Worm (Caenorhabditis elegans) whole organism, L4 larva: ENCODE data around the gene dnj-22.
A peak's percentile ranks its signal among the peaks of the same experiment; 100 is the strongest.

Source experiments
- F10B5.3 ChIP-seq: sonication (generic microtip); optimal IDR thresholded peaks from 2 replicates; lab custom pipeline; 2016; ENCODE audit warnings: mild to moderate bottlenecking, missing genetic modification characterization, missing compliant biosample characterization
- F26F4.8 ChIP-seq: fragments of 200-800 bp; sonication (Bioruptor generic); conservative IDR thresholded peaks from 2 replicates; pipeline ENCODE4 v1.3.6; 2022; ENCODE audit warnings: missing genetic modification characterization, missing compliant biosample characterization
- F37D6.2 ChIP-seq: sonication (generic microtip); optimal IDR thresholded peaks from 2 replicates; lab custom pipeline; 2016; ENCODE audit warnings: mild to moderate bottlenecking, missing genetic modification characterization, missing compliant biosample characterization
- T20F7.1 ChIP-seq: fragments of 200-800 bp; sonication (Bioruptor generic); optimal IDR thresholded peaks from 2 replicates; lab custom pipeline; 2018; ENCODE audit warnings: mild to moderate bottlenecking, missing genetic modification characterization, missing compliant biosample characterization
- Y105C5A.15 ChIP-seq: fragments of 200-800 bp; sonication (Bioruptor generic); IDR thresholded peaks from 2 replicates; pipeline ENCODE4 v1.3.6; 2022; ENCODE audit warnings: missing genetic modification characterization, missing compliant biosample characterization
- ZK546.5 ChIP-seq, 2 experiments: sonication (generic microtip); optimal IDR thresholded peaks; 2 replicates each; lab custom pipeline; 2017; ENCODE audit warnings: missing biosample characterization in 2 of 2, missing genetic modification characterization in 2 of 2
- aha-1 ChIP-seq: fragments of 150-350 bp; peaks from one replicate; lab custom pipeline; 2014; ENCODE audit warnings: missing biosample characterization, missing genetic modification characterization
- arid-1 ChIP-seq: fragments of 200-800 bp; sonication (Bioruptor generic); conservative IDR thresholded peaks from 2 replicates; pipeline ENCODE4 v1.3.6; 2022; ENCODE audit warnings: missing genetic modification reagents, missing genetic modification characterization, missing compliant biosample characterization
- ceh-28 ChIP-seq: fragments of 150-350 bp; optimal IDR thresholded peaks from 2 replicates; lab custom pipeline; 2014; ENCODE audit warnings: missing biosample characterization, missing genetic modification reagents, missing genetic modification characterization
- ceh-32 ChIP-seq: sonication (generic microtip); optimal IDR thresholded peaks from 2 replicates; lab custom pipeline; 2016; ENCODE audit warnings: mild to moderate bottlenecking, missing genetic modification characterization, missing compliant biosample characterization; ENCODE audit not compliant: poor library complexity
- ceh-62 ChIP-seq: sonication (generic microtip); optimal IDR thresholded peaks from 2 replicates; lab custom pipeline; 2017; ENCODE audit warnings: missing biosample characterization, missing genetic modification characterization
- ceh-82 ChIP-seq: sonication (generic microtip); optimal IDR thresholded peaks from 2 replicates; lab custom pipeline; 2017; ENCODE audit warnings: missing biosample characterization, missing genetic modification characterization
- ces-1 ChIP-seq: fragments of 150-350 bp; sonication (generic microtip); optimal IDR thresholded peaks from 4 replicates; lab custom pipeline; 2014; ENCODE audit warnings: missing biosample characterization, missing genetic modification reagents, missing genetic modification characterization
- cey-2 ChIP-seq: sonication (generic microtip); optimal IDR thresholded peaks from 3 replicates; lab custom pipeline; 2017; ENCODE audit warnings: missing genetic modification characterization, mild to moderate bottlenecking, missing compliant biosample characterization, antibody characterized with exemption, borderline replicate concordance; ENCODE audit not compliant: insufficient read depth
- ctbp-1 ChIP-seq: fragments of 200-800 bp; sonication (Bioruptor generic); IDR thresholded peaks from 2 replicates; pipeline ENCODE4 v1.3.6; 2022; ENCODE audit warnings: missing genetic modification reagents, missing genetic modification characterization, missing compliant biosample characterization
- daf-19 ChIP-seq: fragments of 200-800 bp; sonication (Bioruptor generic); conservative IDR thresholded peaks from 2 replicates; pipeline ENCODE4 v1.3.6; 2022; ENCODE audit warnings: missing genetic modification characterization, missing compliant biosample characterization
- dmd-9 ChIP-seq: fragments of 200-800 bp; sonication (Bioruptor generic); IDR thresholded peaks from 2 replicates; pipeline ENCODE4 v1.3.6; 2022; ENCODE audit warnings: missing genetic modification reagents, missing genetic modification characterization, missing compliant biosample characterization
- duxl-1 ChIP-seq: sonication (generic microtip); optimal IDR thresholded peaks from 2 replicates; lab custom pipeline; 2016; ENCODE audit warnings: mild to moderate bottlenecking, missing genetic modification characterization, moderate library complexity, missing compliant biosample characterization; ENCODE audit not compliant: poor library complexity
- fkh-10 ChIP-seq: fragments of 150-350 bp; optimal IDR thresholded peaks from 2 replicates; lab custom pipeline; 2014; ENCODE audit warnings: missing biosample characterization, missing genetic modification reagents, missing genetic modification characterization
- hif-1 ChIP-seq, 2 experiments: sonication (generic microtip); optimal IDR thresholded peaks; 2 replicates each; lab custom pipeline; 2016 to 2017; ENCODE audit warnings: missing compliant biosample characterization in 2 of 2, missing genetic modification characterization in 2 of 2, missing genetic modification reagents in 2 of 2, missing genotype in 2 of 2, mild to moderate bottlenecking in 1 of 2
- jun-1 ChIP-seq: fragments of 150-350 bp; optimal IDR thresholded peaks from 2 replicates; lab custom pipeline; 2014; ENCODE audit warnings: missing biosample characterization, missing genetic modification reagents, missing genetic modification characterization
- lin-1 ChIP-seq: fragments of 200-800 bp; sonication (Bioruptor generic); IDR thresholded peaks from 2 replicates; pipeline ENCODE4 v1.3.6; 2022; ENCODE audit warnings: missing genetic modification reagents, missing genetic modification characterization, missing compliant biosample characterization
- lin-29 ChIP-seq: fragments of 200-800 bp; sonication (Bioruptor generic); IDR thresholded peaks from 2 replicates; pipeline ENCODE4 v1.3.6; 2022; ENCODE audit warnings: missing genetic modification reagents, missing genetic modification characterization, missing compliant biosample characterization
- lin-38 ChIP-seq: fragments of 200-800 bp; sonication (Bioruptor generic); IDR thresholded peaks from 2 replicates; pipeline ENCODE4 v1.3.6; 2022; ENCODE audit warnings: missing genetic modification reagents, missing genetic modification characterization, missing compliant biosample characterization
- lsy-2 ChIP-seq, 2 experiments: fragments of 150-350 bp in 1 of 2; sonication (generic microtip) in 1 of 2; optimal IDR thresholded peaks; 2 replicates each; lab custom pipeline; 2014 to 2017; ENCODE audit warnings: missing biosample characterization in 2 of 2, missing genetic modification characterization in 2 of 2
- madf-5 ChIP-seq, 2 experiments: fragments of 200-800 bp; sonication (Bioruptor generic); IDR thresholded peaks; 2 replicates each; pipeline ENCODE4 v1.3.6; 2022; ENCODE audit warnings: missing compliant biosample characterization in 2 of 2, missing genetic modification characterization in 2 of 2
- mdl-1 ChIP-seq, 2 experiments: fragments of 150-350 bp in 1 of 2; sonication (generic microtip) in 1 of 2; optimal IDR thresholded peaks; 2 replicates each; lab custom pipeline; 2014 to 2017; ENCODE audit warnings: missing biosample characterization in 2 of 2, missing genetic modification characterization in 2 of 2
- mdt-29 ChIP-seq: fragments of 200-800 bp; sonication (Bioruptor generic); IDR thresholded peaks from 2 replicates; pipeline ENCODE4 v1.3.6; 2022; ENCODE audit warnings: missing genetic modification reagents, missing genetic modification characterization, missing compliant biosample characterization
- mep-1 ChIP-seq: fragments of 150-350 bp; sonication (generic microtip); optimal IDR thresholded peaks from 3 replicates; lab custom pipeline; 2014; ENCODE audit warnings: missing biosample characterization, missing genetic modification characterization
- nhr-10 ChIP-seq: fragments of 150-350 bp; optimal IDR thresholded peaks from 2 replicates; lab custom pipeline; 2014; ENCODE audit warnings: missing biosample characterization, missing genetic modification characterization
- nhr-111 ChIP-seq: fragments of 200-800 bp; sonication (Bioruptor generic); optimal IDR thresholded peaks from 2 replicates; lab custom pipeline; 2018; ENCODE audit warnings: mild to moderate bottlenecking, missing genetic modification characterization, missing compliant biosample characterization
- nhr-237 ChIP-seq: sonication (generic microtip); optimal IDR thresholded peaks from 2 replicates; lab custom pipeline; 2017; ENCODE audit warnings: missing biosample characterization, missing genetic modification characterization
- nhr-41 ChIP-seq: fragments of 200-800 bp; sonication (Bioruptor generic); IDR thresholded peaks from 2 replicates; pipeline ENCODE4 v1.3.6; 2022; ENCODE audit warnings: missing genetic modification reagents, missing genetic modification characterization, missing compliant biosample characterization
- nhr-77 ChIP-seq: fragments of 150-350 bp; optimal IDR thresholded peaks from 2 replicates; lab custom pipeline; 2014; ENCODE audit warnings: missing biosample characterization, missing genetic modification characterization
- php-3 ChIP-seq: fragments of 200-800 bp; sonication (Bioruptor generic); IDR thresholded peaks from 2 replicates; pipeline ENCODE4 v1.3.6; 2022; ENCODE audit warnings: missing genetic modification reagents, missing genetic modification characterization, missing compliant biosample characterization
- saeg-2 ChIP-seq: fragments of 200-800 bp; sonication (Bioruptor generic); IDR thresholded peaks from 2 replicates; pipeline ENCODE4 v1.3.6; 2022; ENCODE audit warnings: missing genetic modification reagents, missing genetic modification characterization, missing compliant biosample characterization
- skn-1 ChIP-seq: fragments of 150-350 bp; optimal IDR thresholded peaks from 2 replicates; lab custom pipeline; 2014; ENCODE audit warnings: missing biosample characterization, missing genetic modification characterization
- snpc-4 ChIP-seq: fragments of 150-350 bp; optimal IDR thresholded peaks from 2 replicates; lab custom pipeline; 2014; ENCODE audit warnings: missing biosample characterization, missing genetic modification characterization
- spr-1 ChIP-seq: sonication (generic microtip); optimal IDR thresholded peaks from 2 replicates; lab custom pipeline; 2016; ENCODE audit warnings: mild to moderate bottlenecking, missing genetic modification characterization, missing compliant biosample characterization
- spr-3 ChIP-seq: fragments of 200-800 bp; sonication (Bioruptor generic); optimal IDR thresholded peaks from 2 replicates; lab custom pipeline; 2018; ENCODE audit warnings: mild to moderate bottlenecking, missing genetic modification characterization, missing compliant biosample characterization
- tag-97 ChIP-seq: fragments of 200-800 bp; sonication (Bioruptor generic); IDR thresholded peaks from 2 replicates; pipeline ENCODE4 v1.3.6; 2022; ENCODE audit warnings: missing genetic modification characterization, missing compliant biosample characterization
- tra-1 ChIP-seq: fragments of 200-800 bp; sonication (Bioruptor generic); IDR thresholded peaks from 2 replicates; pipeline ENCODE4 v1.3.6; 2022; ENCODE audit warnings: missing genetic modification reagents, missing genetic modification characterization, missing compliant biosample characterization
- unc-130 ChIP-seq: sonication (generic microtip); optimal IDR thresholded peaks from 2 replicates; lab custom pipeline; 2016; ENCODE audit warnings: missing genetic modification reagents, missing genetic modification characterization, missing compliant biosample characterization
- unc-39 ChIP-seq: sonication (generic microtip); optimal IDR thresholded peaks from 2 replicates; lab custom pipeline; 2017; ENCODE audit warnings: missing biosample characterization, missing genetic modification characterization
- zag-1 ChIP-seq: fragments of 150-350 bp; optimal IDR thresholded peaks from 2 replicates; lab custom pipeline; 2014; ENCODE audit warnings: missing biosample characterization, missing genetic modification characterization
- zfp-2 ChIP-seq: sonication (generic microtip); optimal IDR thresholded peaks from 2 replicates; lab custom pipeline; 2016; ENCODE audit warnings: mild to moderate bottlenecking, missing genetic modification characterization, missing compliant biosample characterization
- zfp-3 ChIP-seq: fragments of 200-800 bp; sonication (Bioruptor generic); conservative IDR thresholded peaks from 2 replicates; pipeline ENCODE4 v1.3.6; 2022; ENCODE audit warnings: missing genetic modification reagents, missing genetic modification characterization, missing compliant biosample characterization
- ztf-7 ChIP-seq: fragments of 150-350 bp; optimal IDR thresholded peaks from 2 replicates; lab custom pipeline; 2014; ENCODE audit warnings: missing biosample characterization, missing genetic modification characterization

dnj-22 gene

ce11 chrV:8424840-8425814 is 36.8 kb downstream of the dnj-22 start (continued):
- TF ChIP-seq zfp-2 (tag; lab: Kevin White, UChicago) (no peak), F10B5.3 (no peak), mep-1 (peak; percentile 39), T20F7.1 (GFP tag; lab: Kevin White, UChicago) (peak; percentile 22), fkh-10 (GFP tag; lab: Kevin White, UChicago) (no peak), F26F4.8 (GFP tag; lab: Robert Waterston, UW) (no peak), zfp-3 (GFP tag; lab: Robert Waterston, UW) (no peak), mdt-29 (GFP tag; lab: Robert Waterston, UW) (no peak), snpc-4 (no peak), madf-5 (GFP tag; IDR thresholded peaks at IDR 0.05; lab: Robert Waterston, UW) (no peak), skn-1 (tag; lab: Kevin White, UChicago) (no peak), tag-97 (GFP tag; lab: Robert Waterston, UW) (no peak), spr-1 (no peak), duxl-1 (no peak), ctbp-1 (GFP tag; lab: Robert Waterston, UW) (no peak), lsy-2 (tag; optimal IDR thresholded peaks at IDR 0.05; lab: Kevin White, UChicago) (peak in 1 of 2 experiments; percentile 42), dmd-9 (GFP tag; lab: Robert Waterston, UW) (no peak), ceh-82 (tag; lab: Kevin White, UChicago) (no peak), ZK546.5 (tag; optimal IDR thresholded peaks at IDR 0.05; lab: Kevin White, UChicago) (no peak), jun-1 (tag; lab: Kevin White, UChicago) (no peak), unc-130 (GFP tag; lab: Kevin White, UChicago) (no peak), ceh-28 (tag; lab: Kevin White, UChicago) (no peak), cey-2 (tag; lab: Kevin White, UChicago) (no peak), ztf-7 (tag; lab: Kevin White, UChicago) (no peak), nhr-111 (GFP tag; lab: Kevin White, UChicago) (no peak), ceh-62 (tag; lab: Kevin White, UChicago) (no peak), nhr-41 (GFP tag; lab: Robert Waterston, UW) (no peak), zag-1 (no peak), aha-1 (tag; lab: Kevin White, UChicago) (no peak), unc-39 (tag; lab: Kevin White, UChicago) (no peak), ces-1 (GFP tag; lab: Kevin White, UChicago) (no peak), Y105C5A.15 (GFP tag; lab: Robert Waterston, UW) (no peak), nhr-10 (tag; lab: Kevin White, UChicago) (no peak), lin-29 (GFP tag; lab: Robert Waterston, UW) (no peak), ceh-32 (tag; lab: Kevin White, UChicago) (no peak), tra-1 (GFP tag; lab: Robert Waterston, UW) (0 out of 2 replicates have a peak, but pooled peaks have one; percentile 46)

- no peak for TF ChIP-seq php-3 (GFP tag; lab: Robert Waterston, UW)
- no peak for TF ChIP-seq nhr-77
- TF ChIP-seq spr-3 (GFP tag; lab: Kevin White, UChicago), result no peak
- TF ChIP-seq daf-19 (GFP tag; lab: Robert Waterston, UW), result no peak
- no peak for TF ChIP-seq nhr-237 (tag; lab: Kevin White, UChicago)
- no peak for TF ChIP-seq saeg-2
- no peak for TF ChIP-seq ceh-28 (tag; lab: Kevin White, UChicago)
- TF ChIP-seq hif-1 (tag; optimal IDR thresholded peaks at IDR 0.05; lab: Kevin White, UChicago), result no peak
- no peak for TF ChIP-seq arid-1
- no peak for TF ChIP-seq lin-1
- TF ChIP-seq T20F7.1 (GFP tag; lab: Kevin White, UChicago), result no peak
- no peak for TF ChIP-seq cey-2 (tag; lab: Kevin White, UChicago)
- TF ChIP-seq F10B5.3, result no peak
- TF ChIP-seq F37D6.2 (tag; lab: Kevin White, UChicago), result no peak
- TF ChIP-seq nhr-111 (GFP tag; lab: Kevin White, UChicago), result no peak
- TF ChIP-seq lin-38 (GFP tag; lab: Robert Waterston, UW), result no peak
- TF ChIP-seq mdl-1 (tag; optimal IDR thresholded peaks at IDR 0.05; lab: Kevin White, UChicago), result no peak
- no peak for TF ChIP-seq ZK546.5 (tag; optimal IDR thresholded peaks at IDR 0.05; lab: Kevin White, UChicago)
Measured at ce11 chrV:8417271-8417670, 44.6 kb downstream of the dnj-22 start.
